Worm (Caenorhabditis elegans): ENCODE results near the gene cest-1.1.

The cest-1.1 gene

DNA sequence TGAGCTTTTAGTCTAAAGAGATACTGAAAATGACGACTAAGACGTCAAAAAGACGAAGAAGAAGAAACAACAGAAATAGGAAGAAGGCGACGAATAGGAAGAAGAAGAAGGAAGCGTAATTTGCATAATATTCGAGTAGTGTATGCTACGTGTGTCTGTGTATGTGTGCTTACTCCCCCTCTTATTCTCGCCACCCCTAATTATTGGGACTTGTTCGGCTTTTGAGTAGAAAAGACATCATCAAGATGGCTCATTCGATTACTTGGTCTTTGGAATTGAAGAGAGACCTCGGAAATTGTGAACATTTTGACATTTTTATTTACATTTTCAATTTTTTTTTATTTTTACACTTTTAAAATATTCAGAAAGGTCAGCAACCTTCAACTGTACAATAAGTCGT, 36.3 kb downstream of the cest-1.1 start:
- TF ChIP-seq hmg-4 (GFP tag; optimal IDR thresholded peaks at IDR 0.05) (no peak), tra-4 (tag; optimal IDR thresholded peaks at IDR 0.05) (no peak), tbx-11 (GFP tag; IDR thresholded peaks at IDR 0.05) (no peak), flt-1 (GFP tag; IDR thresholded peaks at IDR 0.05) (no peak), ceh-13 (GFP tag; optimal IDR thresholded peaks at IDR 0.05) (no peak)

DNA sequence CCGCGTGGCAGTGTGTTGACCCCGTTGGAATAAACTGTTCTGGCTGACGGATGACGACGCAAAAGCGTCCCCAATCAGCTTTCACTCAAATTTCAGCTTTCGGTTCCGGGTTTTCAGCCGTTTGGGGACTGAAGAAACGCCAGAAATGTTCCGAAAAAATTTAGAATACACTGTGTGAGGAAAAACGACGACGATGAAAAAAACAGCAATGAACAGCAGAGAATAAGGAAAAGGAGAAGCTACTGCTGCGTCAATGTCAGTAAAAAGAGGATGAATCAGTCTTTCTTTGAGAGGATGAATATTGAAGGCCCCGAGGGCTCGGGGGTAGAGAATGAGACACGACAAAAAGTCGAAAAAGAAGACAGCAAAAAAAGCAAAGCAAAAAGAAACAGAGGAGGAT, 37.7 kb downstream of the cest-1.1 start:
- TF ChIP-seq pes-1 (GFP tag; IDR thresholded peaks at IDR 0.05) = no peak
- no peak for TF ChIP-seq hnd-1 (tag; optimal IDR thresholded peaks at IDR 0.05)
- no peak for TF ChIP-seq ama-1 (optimal IDR thresholded peaks at IDR 0.05)
- no peak for TF ChIP-seq tbx-37 (GFP tag; conservative IDR thresholded peaks at IDR 0.05)
- TF ChIP-seq F13C5.2 (tag; optimal IDR thresholded peaks at IDR 0.05) = no peak
- TF ChIP-seq ets-7 (tag; optimal IDR thresholded peaks at IDR 0.05) = no peak
- TF ChIP-seq scrt-1 (GFP tag; IDR thresholded peaks at IDR 0.05) = no peak
- TF ChIP-seq hmg-4 (GFP tag; optimal IDR thresholded peaks at IDR 0.05) = no peak
- no peak for TF ChIP-seq ceh-36 (tag; optimal IDR thresholded peaks at IDR 0.05)
- TF ChIP-seq aly-1 (tag; optimal IDR thresholded peaks at IDR 0.05) = no peak
- TF ChIP-seq B0310.2 (tag; optimal IDR thresholded peaks at IDR 0.05) = no peak
- TF ChIP-seq hmbx-1 (tag; optimal IDR thresholded peaks at IDR 0.05) = no peak
- TF ChIP-seq sea-1 (GFP tag; conservative IDR thresholded peaks at IDR 0.05) = no peak
- no peak for TF ChIP-seq flt-1 (GFP tag; IDR thresholded peaks at IDR 0.05)
- TF ChIP-seq tbx-11 (GFP tag; IDR thresholded peaks at IDR 0.05) = no peak
- no peak for TF ChIP-seq ceh-13 (GFP tag; optimal IDR thresholded peaks at IDR 0.05)

DNA sequence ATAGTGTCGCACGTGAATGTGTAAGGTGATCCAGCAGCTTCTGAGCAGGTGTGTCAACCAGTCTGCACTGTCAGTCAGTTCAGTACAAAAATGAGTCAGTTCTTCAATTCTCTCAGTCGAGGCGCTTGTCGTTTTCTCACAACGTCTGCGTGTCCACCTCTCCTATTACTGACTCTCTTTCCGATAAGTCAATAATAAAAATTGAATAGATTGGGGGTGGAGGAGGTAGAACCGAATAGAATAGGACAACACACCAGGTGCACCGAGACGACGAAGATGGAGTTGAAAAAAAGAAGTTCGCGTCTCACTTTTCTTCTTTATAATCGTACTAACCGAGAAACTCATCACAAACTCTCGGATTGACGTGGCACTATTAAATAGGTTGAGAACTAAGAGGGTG, 38.7 kb downstream of the cest-1.1 start:
- TF ChIP-seq scrt-1 (GFP tag; IDR thresholded peaks at IDR 0.05) (no peak), tra-4 (tag; optimal IDR thresholded peaks at IDR 0.05) (no peak), ceh-13 (GFP tag; optimal IDR thresholded peaks at IDR 0.05) (no peak), sea-1 (GFP tag; conservative IDR thresholded peaks at IDR 0.05) (no peak), ama-1 (optimal IDR thresholded peaks at IDR 0.05) (no peak), flt-1 (GFP tag; IDR thresholded peaks at IDR 0.05) (no peak), pes-1 (GFP tag; IDR thresholded peaks at IDR 0.05) (no peak), B0310.2 (tag; optimal IDR thresholded peaks at IDR 0.05) (no peak), hnd-1 (tag; optimal IDR thresholded peaks at IDR 0.05) (no peak), hmg-4 (GFP tag; optimal IDR thresholded peaks at IDR 0.05) (no peak), tbx-11 (GFP tag; IDR thresholded peaks at IDR 0.05) (no peak), ets-7 (tag; optimal IDR thresholded peaks at IDR 0.05) (no peak), tbx-37 (GFP tag; conservative IDR thresholded peaks at IDR 0.05) (no peak), hmbx-1 (tag; optimal IDR thresholded peaks at IDR 0.05) (no peak), aly-1 (tag; optimal IDR thresholded peaks at IDR 0.05) (no peak), F13C5.2 (tag; optimal IDR thresholded peaks at IDR 0.05) (no peak), ceh-36 (tag; optimal IDR thresholded peaks at IDR 0.05) (no peak)

DNA sequence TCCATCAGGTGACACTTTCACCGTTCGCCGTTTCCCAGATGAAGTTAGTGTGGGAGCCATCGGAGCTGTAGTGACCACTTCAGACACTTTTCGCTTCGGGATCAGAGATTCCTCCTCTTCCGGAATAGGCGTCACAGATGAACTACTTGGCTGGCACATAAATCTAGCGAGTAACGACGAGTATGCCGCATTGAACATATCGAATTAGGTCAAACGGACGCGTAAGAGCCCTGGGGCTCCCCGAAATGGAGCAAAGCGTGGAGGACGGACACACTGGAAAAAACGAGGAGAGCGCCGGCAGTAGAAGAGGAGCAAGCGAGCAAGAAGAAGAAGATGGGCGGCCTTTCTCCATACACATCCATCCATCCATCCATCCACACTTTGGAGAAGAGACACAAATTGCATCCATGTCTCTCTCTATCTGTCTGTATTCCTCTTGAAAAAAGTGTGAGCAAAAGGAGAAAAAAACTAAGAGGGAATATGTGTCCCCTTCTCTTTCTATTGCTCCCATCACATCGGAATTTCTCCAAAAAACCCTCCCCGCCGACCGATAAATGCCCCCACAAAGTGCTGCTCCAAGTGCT, 40.1 kb downstream of the cest-1.1 start:
- TF ChIP-seq ets-7 (tag; optimal IDR thresholded peaks at IDR 0.05) = no peak
- no peak for TF ChIP-seq hnd-1 (tag; optimal IDR thresholded peaks at IDR 0.05)
- TF ChIP-seq flt-1 (GFP tag; IDR thresholded peaks at IDR 0.05) = no peak
- TF ChIP-seq tbx-11 (GFP tag; IDR thresholded peaks at IDR 0.05) = no peak
- no peak for TF ChIP-seq F13C5.2 (tag; optimal IDR thresholded peaks at IDR 0.05)
- no peak for TF ChIP-seq tbx-37 (GFP tag; conservative IDR thresholded peaks at IDR 0.05)
- no peak for TF ChIP-seq ceh-36 (tag; optimal IDR thresholded peaks at IDR 0.05)
- TF ChIP-seq B0310.2 (tag; optimal IDR thresholded peaks at IDR 0.05) = no peak
- TF ChIP-seq sea-1 (GFP tag; conservative IDR thresholded peaks at IDR 0.05) = no peak
- TF ChIP-seq tra-4 (tag; optimal IDR thresholded peaks at IDR 0.05) = no peak
- no peak for TF ChIP-seq scrt-1 (GFP tag; IDR thresholded peaks at IDR 0.05)
- TF ChIP-seq hmg-4 (GFP tag; optimal IDR thresholded peaks at IDR 0.05) = no peak
- no peak for TF ChIP-seq ceh-13 (GFP tag; optimal IDR thresholded peaks at IDR 0.05)
- no peak for TF ChIP-seq hmbx-1 (tag; optimal IDR thresholded peaks at IDR 0.05)
- TF ChIP-seq pes-1 (GFP tag; IDR thresholded peaks at IDR 0.05) = no peak
- no peak for TF ChIP-seq aly-1 (tag; optimal IDR thresholded peaks at IDR 0.05)
- TF ChIP-seq ama-1 (optimal IDR thresholded peaks at IDR 0.05) = no peak

DNA sequence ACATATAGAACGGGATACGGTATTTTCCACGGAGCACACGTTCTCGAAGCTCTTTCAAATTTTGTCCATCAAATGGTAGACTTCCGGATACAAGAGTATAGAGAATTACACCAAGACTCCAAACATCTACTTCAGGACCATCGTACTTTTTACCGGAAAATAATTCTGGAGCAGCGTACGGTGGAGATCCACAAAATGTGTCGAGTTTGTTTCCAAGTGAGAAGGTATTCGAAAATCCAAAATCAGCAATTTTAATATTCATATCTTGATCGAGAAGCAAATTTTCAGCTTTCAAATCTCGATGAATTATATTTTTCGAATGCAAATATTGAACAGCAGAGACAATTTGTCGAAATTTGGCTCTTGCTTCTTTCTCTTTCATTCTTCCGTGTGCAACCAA, 43.4 kb downstream of the cest-1.1 start:
- no peak for TF ChIP-seq pes-1 (GFP tag; IDR thresholded peaks at IDR 0.05)
- TF ChIP-seq tbx-37 (GFP tag; conservative IDR thresholded peaks at IDR 0.05) = no peak
- TF ChIP-seq B0310.2 (tag; optimal IDR thresholded peaks at IDR 0.05) = no peak
- TF ChIP-seq ceh-13 (GFP tag; optimal IDR thresholded peaks at IDR 0.05) = no peak
- no peak for TF ChIP-seq flt-1 (GFP tag; IDR thresholded peaks at IDR 0.05)
- no peak for TF ChIP-seq tbx-11 (GFP tag; IDR thresholded peaks at IDR 0.05)

DNA sequence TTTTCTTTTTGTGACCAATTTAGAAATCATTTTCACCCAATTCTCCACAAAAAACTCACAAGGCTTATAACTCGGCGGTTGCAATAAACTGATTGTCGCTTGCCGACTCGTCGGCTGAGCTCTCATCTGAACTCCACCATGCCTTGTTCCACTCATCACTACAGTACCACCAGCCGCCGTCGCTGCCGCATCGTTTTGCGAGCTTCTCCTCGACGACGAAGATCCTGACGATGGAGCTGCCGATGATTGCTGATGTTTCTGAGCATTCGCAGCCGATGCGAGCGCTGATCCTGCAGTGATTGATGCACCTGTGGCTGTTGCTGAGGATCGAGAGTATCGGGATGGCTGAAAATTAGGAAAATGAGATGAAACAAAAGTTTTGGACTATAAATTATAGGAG, 45.9 kb downstream of the cest-1.1 start:
- TF ChIP-seq B0310.2 (tag; optimal IDR thresholded peaks at IDR 0.05) = no peak
- no peak for TF ChIP-seq tbx-37 (GFP tag; conservative IDR thresholded peaks at IDR 0.05)

All from whole organism, early embryonic.